Worm (Caenorhabditis elegans) whole organism, L3 larva: ENCODE data around the gene pyc-1.

Source experiments
- R02D3.7 ChIP-seq: fragments of 150-350 bp; optimal IDR thresholded peaks from 2 replicates; lab custom pipeline; 2014; ENCODE audit warnings: missing biosample characterization, missing genetic modification characterization
- ZK546.5 ChIP-seq: sonication (generic microtip); optimal IDR thresholded peaks from 2 replicates; lab custom pipeline; 2017; ENCODE audit warnings: missing biosample characterization, missing genetic modification characterization
- aly-2 ChIP-seq: fragments of 150-350 bp; optimal IDR thresholded peaks from 2 replicates; lab custom pipeline; 2014; ENCODE audit warnings: missing biosample characterization, missing genetic modification characterization
- ama-1 ChIP-seq: fragments of 150-350 bp; optimal IDR thresholded peaks from 2 replicates; lab custom pipeline; 2018
- ceh-16 ChIP-seq: sonication (generic microtip); optimal IDR thresholded peaks from 2 replicates; lab custom pipeline; 2017; ENCODE audit warnings: missing biosample characterization, missing genetic modification characterization
- ceh-28 ChIP-seq: fragments of 150-350 bp; optimal IDR thresholded peaks from 2 replicates; lab custom pipeline; 2014; ENCODE audit warnings: missing biosample characterization, missing genetic modification reagents, missing genetic modification characterization
- ceh-9 ChIP-seq: sonication (generic microtip); optimal IDR thresholded peaks from 2 replicates; lab custom pipeline; 2018; ENCODE audit warnings: missing biosample characterization, missing genetic modification characterization
- daf-12 ChIP-seq: fragments of 150-350 bp; optimal IDR thresholded peaks from 2 replicates; lab custom pipeline; 2014; ENCODE audit warnings: missing biosample characterization, missing genetic modification reagents, missing genetic modification characterization
- egl-27 ChIP-seq: sonication (generic microtip); optimal IDR thresholded peaks from 4 replicates; lab custom pipeline; 2017; ENCODE audit warnings: missing biosample characterization, missing genetic modification reagents, missing genetic modification characterization
- egl-5 ChIP-seq: fragments of 150-350 bp; optimal IDR thresholded peaks from 2 replicates; lab custom pipeline; 2017; ENCODE audit warnings: missing biosample characterization, missing genetic modification reagents, missing genetic modification characterization, inconsistent platforms
- elt-1 ChIP-seq: fragments of 150-350 bp; optimal IDR thresholded peaks from 2 replicates; lab custom pipeline; 2014; ENCODE audit warnings: missing biosample characterization, missing genetic modification characterization
- elt-2 ChIP-seq: sonication (generic microtip); optimal IDR thresholded peaks from 2 replicates; lab custom pipeline; 2016; ENCODE audit warnings: missing genetic modification reagents, mild to moderate bottlenecking, missing genetic modification characterization, missing compliant biosample characterization
- elt-3 ChIP-seq, 3 experiments: fragments of 150-350 bp in 1 of 3; sonication (generic microtip) in 2 of 3; optimal IDR thresholded peaks; 2 replicates in 2 of 3; 4 replicates in 1 of 3; lab custom pipeline; 2014 to 2017; ENCODE audit warnings: missing biosample characterization in 3 of 3, missing genetic modification characterization in 3 of 3
- eor-1 ChIP-seq, 2 experiments: fragments of 150-350 bp; optimal IDR thresholded peaks; 2 replicates each; lab custom pipeline; 2014 to 2018; ENCODE audit warnings: missing biosample characterization in 2 of 2, missing genetic modification characterization in 2 of 2
- fkh-10 ChIP-seq: sonication (generic microtip); optimal IDR thresholded peaks from 2 replicates; lab custom pipeline; 2017; ENCODE audit warnings: missing biosample characterization, missing genetic modification reagents, missing genetic modification characterization
- fkh-2 ChIP-seq: fragments of 150-350 bp; optimal IDR thresholded peaks from 2 replicates; lab custom pipeline; 2014; ENCODE audit warnings: missing biosample characterization, missing genetic modification reagents, missing genetic modification characterization
- fos-1 ChIP-seq: fragments of 150-350 bp; optimal IDR thresholded peaks from 2 replicates; lab custom pipeline; 2014; ENCODE audit warnings: missing biosample characterization, missing genetic modification characterization
- hmg-11 ChIP-seq: sonication (generic microtip); optimal IDR thresholded peaks from 2 replicates; lab custom pipeline; 2016; ENCODE audit warnings: missing genetic modification characterization, missing compliant biosample characterization
- jun-1 ChIP-seq: fragments of 150-350 bp; optimal IDR thresholded peaks from 2 replicates; lab custom pipeline; 2014; ENCODE audit warnings: missing biosample characterization, missing genetic modification reagents, missing genetic modification characterization
- lin-15B ChIP-seq: fragments of 150-350 bp; optimal IDR thresholded peaks from 2 replicates; lab custom pipeline; 2014; ENCODE audit warnings: missing biosample characterization, missing genetic modification characterization
- lin-39 ChIP-seq: fragments of 150-350 bp; optimal IDR thresholded peaks from 2 replicates; lab custom pipeline; 2018; ENCODE audit warnings: missing biosample characterization, missing genetic modification reagents, missing genetic modification characterization
- mdl-1 ChIP-seq: fragments of 150-350 bp; optimal IDR thresholded peaks from 2 replicates; lab custom pipeline; 2014; ENCODE audit warnings: missing biosample characterization, missing genetic modification characterization
- mml-1 ChIP-seq: fragments of 150-350 bp; sonication (generic microtip); optimal IDR thresholded peaks from 3 replicates; lab custom pipeline; 2014; ENCODE audit warnings: missing biosample characterization, missing genetic modification characterization
- nfya-1 ChIP-seq: sonication (generic microtip); optimal IDR thresholded peaks from 2 replicates; lab custom pipeline; 2017; ENCODE audit warnings: missing genetic modification characterization, mild to moderate bottlenecking, missing compliant biosample characterization, antibody characterized with exemption, moderate library complexity; ENCODE audit not compliant: insufficient read depth
- nhr-11 ChIP-seq: fragments of 150-350 bp; optimal IDR thresholded peaks from 2 replicates; lab custom pipeline; 2014; ENCODE audit warnings: missing biosample characterization, missing genetic modification characterization
- nhr-12 ChIP-seq: fragments of 150-350 bp; optimal IDR thresholded peaks from 2 replicates; lab custom pipeline; 2014; ENCODE audit warnings: missing biosample characterization, missing genetic modification characterization
- nhr-23 ChIP-seq: fragments of 150-350 bp; optimal IDR thresholded peaks from 2 replicates; lab custom pipeline; 2014; ENCODE audit warnings: missing biosample characterization, missing genetic modification reagents, missing genetic modification characterization
- nhr-237 ChIP-seq: fragments of 150-350 bp; optimal IDR thresholded peaks from 2 replicates; lab custom pipeline; 2014; ENCODE audit warnings: missing biosample characterization, missing genetic modification characterization
- nhr-25 ChIP-seq: sonication (generic microtip); optimal IDR thresholded peaks from 2 replicates; lab custom pipeline; 2017; ENCODE audit warnings: missing biosample characterization, missing genetic modification characterization
- nhr-28 ChIP-seq: fragments of 150-350 bp; optimal IDR thresholded peaks from 2 replicates; lab custom pipeline; 2014; ENCODE audit warnings: missing biosample characterization, missing genetic modification characterization
- nhr-43 ChIP-seq: sonication (generic microtip); optimal IDR thresholded peaks from 2 replicates; lab custom pipeline; 2016; ENCODE audit warnings: mild to moderate bottlenecking, missing genetic modification characterization, missing compliant biosample characterization; ENCODE audit not compliant: poor library complexity, severe bottlenecking
- nhr-67 ChIP-seq: fragments of 150-350 bp; optimal IDR thresholded peaks from 2 replicates; lab custom pipeline; 2014; ENCODE audit warnings: missing biosample characterization, missing genetic modification characterization
- nhr-76 ChIP-seq: fragments of 150-350 bp; sonication (generic microtip); optimal IDR thresholded peaks from 5 replicates; lab custom pipeline; 2014; ENCODE audit warnings: missing biosample characterization, missing genetic modification characterization
- nhr-77 ChIP-seq: fragments of 150-350 bp; optimal IDR thresholded peaks from 2 replicates; lab custom pipeline; 2014; ENCODE audit warnings: missing biosample characterization, missing genetic modification characterization
- pha-4 ChIP-seq: fragments of 150-350 bp; optimal IDR thresholded peaks from 2 replicates; lab custom pipeline; 2014; ENCODE audit warnings: missing biosample characterization, missing genetic modification reagents, missing genetic modification characterization
- skn-1 ChIP-seq: fragments of 150-350 bp; optimal IDR thresholded peaks from 2 replicates; lab custom pipeline; 2014; ENCODE audit warnings: missing biosample characterization, missing genetic modification characterization
- snpc-4 ChIP-seq: fragments of 150-350 bp; optimal IDR thresholded peaks from 2 replicates; lab custom pipeline; 2014; ENCODE audit warnings: missing biosample characterization, missing genetic modification characterization
- tbx-2 ChIP-seq: sonication (generic microtip); optimal IDR thresholded peaks from 2 replicates; lab custom pipeline; 2016; ENCODE audit warnings: mild to moderate bottlenecking, missing genetic modification characterization, missing compliant biosample characterization
- unc-39 ChIP-seq: sonication (generic microtip); optimal IDR thresholded peaks from 4 replicates; lab custom pipeline; 2017; ENCODE audit warnings: missing biosample characterization, missing genetic modification characterization
- unc-62 ChIP-seq: fragments of 150-350 bp; sonication (generic microtip); optimal IDR thresholded peaks from 4 replicates; lab custom pipeline; 2014; ENCODE audit warnings: missing biosample characterization, missing genetic modification reagents, missing genetic modification characterization
- zag-1 ChIP-seq: fragments of 150-350 bp; optimal IDR thresholded peaks from 2 replicates; lab custom pipeline; 2014; ENCODE audit warnings: missing biosample characterization, missing genetic modification characterization
- ztf-11 ChIP-seq: fragments of 150-350 bp; optimal IDR thresholded peaks from 2 replicates; lab custom pipeline; 2014; ENCODE audit warnings: missing biosample characterization, missing genetic modification characterization
- ztf-4 ChIP-seq: fragments of 150-350 bp; optimal IDR thresholded peaks from 2 replicates; lab custom pipeline; 2014; ENCODE audit warnings: missing biosample characterization, missing genetic modification characterization

Gene pyc-1

DNA sequence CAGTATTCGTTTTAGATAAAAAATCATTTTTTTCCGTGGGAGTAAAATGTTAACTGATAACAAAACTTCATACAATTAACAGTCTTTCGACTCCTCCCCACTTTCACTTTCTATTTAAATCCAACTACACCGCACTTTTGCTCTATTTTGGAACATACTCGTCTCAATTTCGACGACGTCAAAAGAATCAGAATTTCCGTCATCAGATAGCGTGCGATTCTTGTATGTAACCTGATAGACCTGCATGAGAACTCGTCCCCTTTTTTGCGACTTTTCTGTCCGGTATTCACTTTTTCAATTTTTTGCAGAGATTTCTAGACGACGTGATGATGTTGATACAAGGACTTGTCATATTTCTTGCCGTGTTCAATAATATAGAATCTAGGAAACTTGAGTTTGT is 11.0 kb upstream of the pyc-1 start, which contains the start of gene pho-8:
Gene pho-8 (plus strand): TSS at position 301 of the 400 bp plus-strand sequence.
- TF ChIP-seq skn-1 (tag; lab: Kevin White, UChicago): no peak
- no peak for TF ChIP-seq nhr-28 (tag; lab: Kevin White, UChicago)
- TF ChIP-seq fkh-2 (tag; lab: Kevin White, UChicago): no peak
- TF ChIP-seq fkh-10 (GFP tag; lab: Kevin White, UChicago): no peak
- TF ChIP-seq nhr-25 (tag; lab: Kevin White, UChicago): no peak
- no peak for TF ChIP-seq snpc-4 (tag; lab: Kevin White, UChicago)
- TF ChIP-seq zag-1 (tag; lab: Kevin White, UChicago): no peak
- TF ChIP-seq ceh-9 (tag; lab: Kevin White, UChicago): no peak
- TF ChIP-seq nfya-1 (tag; lab: Kevin White, UChicago): no peak
- no peak for TF ChIP-seq nhr-76 (tag; lab: Kevin White, UChicago)
- TF ChIP-seq eor-1 (tag; optimal IDR thresholded peaks at IDR 0.05; lab: Kevin White, UChicago): no peak
- no peak for TF ChIP-seq nhr-67 (tag; lab: Kevin White, UChicago)
- TF ChIP-seq nhr-12 (tag; lab: Kevin White, UChicago): no peak
- no peak for TF ChIP-seq egl-27 (tag; lab: Kevin White, UChicago)

- no peak for TF ChIP-seq skn-1 (tag; lab: Kevin White, UChicago)
- TF ChIP-seq zag-1 (tag; lab: Kevin White, UChicago): no peak
- TF ChIP-seq unc-62: no peak
- no peak for TF ChIP-seq ztf-11 (tag; lab: Kevin White, UChicago)
- no peak for TF ChIP-seq nhr-43
- TF ChIP-seq elt-3 (tag; optimal IDR thresholded peaks at IDR 0.05; lab: Kevin White, UChicago): no peak
- TF ChIP-seq nhr-11 (tag; lab: Kevin White, UChicago): no peak
- no peak for TF ChIP-seq ZK546.5 (tag; lab: Kevin White, UChicago)
These were observed 7.0 kb upstream of the pyc-1 start, which contains the start of gene col-158 for ce11 chrV:11829282-11829681. Gene col-158, plus strand, starts transcription at chrV:11829582.

ce11 chrV:11826967-11827366 is 4.6 kb upstream of the pyc-1 start, which contains the start of the genes mpst-1 and D2023.6:
Gene mpst-1, minus strand, starts transcription at chrV:11827067.
Gene D2023.6, plus strand, starts transcription at chrV:11827354.
- TF ChIP-seq nfya-1 (tag; lab: Kevin White, UChicago): peak; percentile 37
- TF ChIP-seq nhr-23 (tag; lab: Kevin White, UChicago): peak; percentile 3
- TF ChIP-seq nhr-43: no peak

- TF ChIP-seq egl-27 (tag; lab: Kevin White, UChicago): no peak
- TF ChIP-seq elt-2 (tag; lab: Kevin White, UChicago): peak; percentile 51
These were observed 3.3 kb upstream of the pyc-1 start, which contains the start of gene D2023.4 for ce11 chrV:11825662-11826061. Gene D2023.4, minus strand, starts transcription at chrV:11825762.

DNA sequence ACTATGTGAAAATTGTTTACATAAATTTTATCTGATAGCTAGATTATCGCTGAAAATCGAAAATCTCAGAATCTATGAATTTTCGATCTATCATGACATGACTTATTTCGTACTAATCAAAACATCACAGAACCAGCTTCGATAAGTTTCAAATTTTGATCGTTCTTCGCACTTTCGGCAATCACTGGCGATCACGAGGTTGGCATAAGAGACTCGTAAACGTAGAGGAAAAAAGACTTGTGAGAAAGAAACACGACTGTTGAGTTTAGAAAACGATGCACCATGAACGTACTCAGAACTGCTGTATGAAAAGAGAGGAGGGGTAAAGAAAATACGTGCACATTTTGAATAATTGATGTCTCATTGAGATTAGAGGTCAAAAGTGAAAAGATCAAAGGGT is 1.6 kb upstream of the pyc-1 start:
- TF ChIP-seq lin-39: peak; percentile 77
- TF ChIP-seq ama-1 (lab: Kevin White, UChicago): peak; percentile 83
- TF ChIP-seq egl-5 (tag; lab: Kevin White, UChicago): no peak
- TF ChIP-seq snpc-4 (tag; lab: Kevin White, UChicago): peak; percentile 12
- TF ChIP-seq lin-15B (tag; lab: Kevin White, UChicago): peak; percentile 40
- no peak for TF ChIP-seq nhr-28 (tag; lab: Kevin White, UChicago)
- no peak for TF ChIP-seq aly-2
- no peak for TF ChIP-seq nhr-237 (tag; lab: Kevin White, UChicago)
- TF ChIP-seq elt-2 (tag; lab: Kevin White, UChicago): peak; percentile 94
- no peak for TF ChIP-seq nhr-77
- TF ChIP-seq egl-27 (tag; lab: Kevin White, UChicago): no peak
- TF ChIP-seq nhr-43: peak; percentile 75
- peak; percentile 69 for TF ChIP-seq jun-1 (tag; lab: Kevin White, UChicago)
- TF ChIP-seq ceh-16: no peak
- TF ChIP-seq R02D3.7 (tag; lab: Kevin White, UChicago): peak; percentile 25
- TF ChIP-seq mml-1 (tag; lab: Kevin White, UChicago): peak; percentile 9
- TF ChIP-seq elt-3 (tag; optimal IDR thresholded peaks at IDR 0.05; lab: Kevin White, UChicago): peak in 1 of 3 experiments; percentile 19
- TF ChIP-seq nhr-11 (tag; lab: Kevin White, UChicago): peak; percentile 67
- TF ChIP-seq unc-39: no peak
- no peak for TF ChIP-seq fos-1
- no peak for TF ChIP-seq ZK546.5 (tag; lab: Kevin White, UChicago)
- peak; percentile 78 for TF ChIP-seq nhr-25 (tag; lab: Kevin White, UChicago)
- peak in 1 of 2 experiments; percentile 9 for TF ChIP-seq eor-1 (tag; optimal IDR thresholded peaks at IDR 0.05; lab: Kevin White, UChicago)
- TF ChIP-seq mdl-1: no peak
- no peak for TF ChIP-seq hmg-11 (tag; lab: Kevin White, UChicago)
- peak; percentile 54 for TF ChIP-seq unc-62
- TF ChIP-seq nfya-1 (tag; lab: Kevin White, UChicago): peak; percentile 85
- TF ChIP-seq ceh-28 (tag; lab: Kevin White, UChicago): no peak
- peak; percentile 84 for TF ChIP-seq pha-4
- TF ChIP-seq tbx-2 (tag; lab: Kevin White, UChicago): no peak
- no peak for TF ChIP-seq ceh-9 (tag; lab: Kevin White, UChicago)
- TF ChIP-seq elt-1: peak; percentile 87
- peak; percentile 17 for TF ChIP-seq ztf-4 (tag; lab: Kevin White, UChicago)
- TF ChIP-seq daf-12 (tag; lab: Kevin White, UChicago): no peak
